Worm (Caenorhabditis elegans) whole organism, L4 larva: Measurements from ENCODE around the gene F53C3.7.

Source experiments
- F10B5.3 ChIP-seq: sonication (generic microtip); optimal IDR thresholded peaks from 2 replicates; lab custom pipeline; 2016; ENCODE audit warnings: mild to moderate bottlenecking, missing genetic modification characterization, missing compliant biosample characterization
- F49E8.2 ChIP-seq: sonication (generic microtip); optimal IDR thresholded peaks from 2 replicates; lab custom pipeline; 2016; ENCODE audit warnings: missing compliant biosample characterization, mild to moderate bottlenecking, missing genetic modification characterization, borderline replicate concordance
- nhr-25 ChIP-seq: sonication (generic microtip); optimal IDR thresholded peaks from 2 replicates; lab custom pipeline; 2017; ENCODE audit warnings: missing genetic modification characterization, mild to moderate bottlenecking, missing compliant biosample characterization, antibody characterized with exemption, moderate library complexity, borderline replicate concordance; ENCODE audit not compliant: insufficient read depth

- TF ChIP-seq nhr-25 (tag; lab: Kevin White, UChicago) = no peak
- no peak for TF ChIP-seq F10B5.3 (tag; lab: Kevin White, UChicago)
- no peak for TF ChIP-seq F49E8.2 (tag; lab: Kevin White, UChicago)
Measured at ce11 chrII:3879945-3880344, 14.9 kb upstream of the F53C3.7 start, which contains the start of gene nhr-166.
